Fruit fly (Drosophila melanogaster) whole organism, adult: ENCODE data around the gene Ge-1.

Source experiments
- CG12768 ChIP-seq: fragments of 200-800 bp; sonication (Bioruptor generic); optimal IDR thresholded peaks from 2 replicates; lab custom pipeline; 2017; ENCODE audit warnings: missing biosample characterization, missing genetic modification characterization, mild to moderate bottlenecking, moderate library complexity, missing genetic modification reagents
- CG33017 ChIP-seq: fragments of 200-800 bp; sonication (Bioruptor generic); optimal IDR thresholded peaks from 2 replicates; lab custom pipeline; 2018; ENCODE audit warnings: missing biosample characterization, mild to moderate bottlenecking, missing genetic modification characterization, moderate library complexity
- CG5204 ChIP-seq: fragments of 200-800 bp; sonication (Bioruptor generic); optimal IDR thresholded peaks from 2 replicates; lab custom pipeline; 2016; ENCODE audit warnings: missing biosample characterization, missing genetic modification characterization
- Crg-1 ChIP-seq: fragments of 200-800 bp; sonication (Bioruptor generic); optimal IDR thresholded peaks from 2 replicates; lab custom pipeline; 2016; ENCODE audit warnings: missing biosample characterization, missing genetic modification characterization
- Mnt ChIP-seq: fragments of 200-800 bp; sonication (Bioruptor generic); optimal IDR thresholded peaks from 2 replicates; lab custom pipeline; 2016; ENCODE audit warnings: missing biosample characterization, mild to moderate bottlenecking, missing genetic modification characterization
- cic ChIP-seq: fragments of 200-800 bp; sonication (Bioruptor generic); optimal IDR thresholded peaks from 2 replicates; lab custom pipeline; 2017; ENCODE audit warnings: missing biosample characterization, mild to moderate bottlenecking, missing genetic modification characterization, moderate library complexity
- pad ChIP-seq: fragments of 200-800 bp; sonication (Bioruptor generic); optimal IDR thresholded peaks from 3 replicates; lab custom pipeline; 2017; ENCODE audit warnings: missing biosample characterization, missing genetic modification characterization, mild to moderate bottlenecking, moderate library complexity, missing genetic modification reagents
- toe ChIP-seq: fragments of 200-800 bp; sonication (Bioruptor generic); optimal IDR thresholded peaks from 2 replicates; lab custom pipeline; 2016; ENCODE audit warnings: missing biosample characterization, missing genetic modification characterization

DNA sequence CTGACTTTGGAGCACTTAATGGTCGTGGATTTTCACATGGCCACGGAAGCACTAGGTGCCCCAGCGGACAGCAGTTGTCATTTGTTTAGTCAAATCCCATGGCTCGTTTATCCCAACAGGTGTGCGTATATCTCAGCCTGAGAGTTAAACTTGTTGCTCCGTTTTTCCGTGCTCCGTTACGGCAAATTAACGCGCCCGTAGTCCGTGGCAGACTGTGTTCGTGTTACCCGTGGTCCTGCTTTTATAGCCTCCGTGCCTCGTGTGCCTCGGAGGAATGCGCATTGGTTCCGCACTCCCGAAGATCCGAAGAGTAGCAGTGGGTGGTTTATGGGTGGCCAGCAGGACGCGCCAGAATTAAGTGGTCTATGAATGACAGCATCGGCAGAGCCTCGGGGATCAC lies 48.3 kb upstream of the Ge-1 start, which contains the start of gene Gyc32E:
- TF ChIP-seq pad (GFP tag; lab: Kevin White, UChicago) (no peak), CG33017 (no peak), Crg-1 (GFP tag; lab: Kevin White, UChicago) (no peak), CG12768 (GFP tag; lab: Kevin White, UChicago) (no peak), CG5204 (GFP tag; lab: Kevin White, UChicago) (no peak), Mnt (no peak), cic (GFP tag; lab: Kevin White, UChicago) (no peak), toe (GFP tag; lab: Kevin White, UChicago) (no peak)
